Worm (Caenorhabditis elegans) whole organism, L1 larva: ENCODE results near the gene syx-18.

Source experiments
- C04F5.9 ChIP-seq: sonication (generic microtip); optimal IDR thresholded peaks from 2 replicates; lab custom pipeline; 2016; ENCODE audit warnings: missing genetic modification characterization, missing compliant biosample characterization
- C16A3.4 ChIP-seq: fragments of 150-350 bp; optimal IDR thresholded peaks from 2 replicates; lab custom pipeline; 2014; ENCODE audit warnings: missing biosample characterization, missing genetic modification characterization
- C34B4.2 ChIP-seq: sonication (generic microtip); optimal IDR thresholded peaks from 2 replicates; lab custom pipeline; 2017; ENCODE audit warnings: mild to moderate bottlenecking, missing genetic modification characterization, missing compliant biosample characterization
- F16B12.6 ChIP-seq: fragments of 150-350 bp; optimal IDR thresholded peaks from 2 replicates; lab custom pipeline; 2014; ENCODE audit warnings: missing biosample characterization, missing genetic modification characterization
- aha-1 ChIP-seq: fragments of 150-350 bp; optimal IDR thresholded peaks from 2 replicates; lab custom pipeline; 2014; ENCODE audit warnings: missing biosample characterization, missing genetic modification characterization
- aly-2 ChIP-seq: fragments of 150-350 bp; optimal IDR thresholded peaks from 2 replicates; lab custom pipeline; 2014; ENCODE audit warnings: missing biosample characterization, missing genetic modification characterization
- ama-1 ChIP-seq: fragments of 150-350 bp; optimal IDR thresholded peaks from 2 replicates; lab custom pipeline; 2014
- ceh-63 ChIP-seq: fragments of 200-800 bp; sonication (Bioruptor generic); optimal IDR thresholded peaks from 2 replicates; lab custom pipeline; 2018; ENCODE audit warnings: mild to moderate bottlenecking, missing genetic modification characterization, missing compliant biosample characterization
- ceh-82 ChIP-seq, 3 experiments: fragments of 150-350 bp in 1 of 3; sonication (generic microtip) in 2 of 3; optimal IDR thresholded peaks; 2 replicates each; lab custom pipeline; 2014 to 2017; ENCODE audit warnings: missing biosample characterization in 3 of 3, missing genetic modification characterization in 3 of 3
- ceh-90 ChIP-seq: sonication (generic microtip); optimal IDR thresholded peaks from 2 replicates; lab custom pipeline; 2016; ENCODE audit warnings: missing genetic modification characterization, missing compliant biosample characterization
- ces-1 ChIP-seq: fragments of 150-350 bp; optimal IDR thresholded peaks from 2 replicates; lab custom pipeline; 2014; ENCODE audit warnings: missing biosample characterization, missing genetic modification reagents, missing genetic modification characterization
- efl-1 ChIP-seq, 4 experiments: fragments of 150-350 bp; optimal IDR thresholded peaks in 3 of 4; peaks in 1 of 4; 1 replicate in 1 of 4; 2 replicates in 3 of 4; lab custom pipeline; 2014; ENCODE audit warnings: missing biosample characterization in 2 of 4, missing genetic modification characterization in 2 of 4, missing genetic modification reagents in 2 of 4
- egl-13 ChIP-seq: sonication (generic microtip); optimal IDR thresholded peaks from 2 replicates; lab custom pipeline; 2016; ENCODE audit warnings: missing genotype, missing genetic modification reagents, missing genetic modification characterization, missing compliant biosample characterization
- elt-2 ChIP-seq: sonication (generic microtip); optimal IDR thresholded peaks from 2 replicates; lab custom pipeline; 2016; ENCODE audit warnings: missing genetic modification characterization, mild to moderate bottlenecking, inconsistent platforms, missing compliant biosample characterization, missing genetic modification reagents
- elt-3 ChIP-seq, 6 experiments: fragments of 150-350 bp in 1 of 6; sonication (generic microtip); optimal IDR thresholded peaks; 2 replicates each; lab custom pipeline; 2017 to 2018; ENCODE audit warnings: missing biosample characterization in 6 of 6, missing genetic modification characterization in 6 of 6, inconsistent platforms in 1 of 6
- ets-5 ChIP-seq: fragments of 200-800 bp; sonication (Bioruptor generic); IDR thresholded peaks from 2 replicates; pipeline ENCODE4 v1.3.6; 2022; ENCODE audit warnings: missing genetic modification characterization, missing compliant biosample characterization
- fkh-10 ChIP-seq: sonication (generic microtip); optimal IDR thresholded peaks from 2 replicates; lab custom pipeline; 2017; ENCODE audit warnings: missing biosample characterization, missing genetic modification reagents, missing genetic modification characterization
- fkh-4 ChIP-seq: sonication (generic microtip); optimal IDR thresholded peaks from 2 replicates; lab custom pipeline; 2016; ENCODE audit warnings: missing compliant biosample characterization, missing genetic modification characterization, borderline replicate concordance
- fkh-8 ChIP-seq: sonication (generic microtip); optimal IDR thresholded peaks from 2 replicates; lab custom pipeline; 2016; ENCODE audit warnings: mild to moderate bottlenecking, missing genetic modification characterization, missing compliant biosample characterization
- fos-1 ChIP-seq: fragments of 150-350 bp; optimal IDR thresholded peaks from 2 replicates; lab custom pipeline; 2014; ENCODE audit warnings: missing biosample characterization, missing genetic modification characterization
- hlh-4 ChIP-seq: sonication (generic microtip); optimal IDR thresholded peaks from 2 replicates; lab custom pipeline; 2016; ENCODE audit warnings: mild to moderate bottlenecking, missing genetic modification characterization, missing compliant biosample characterization
- hpl-2 ChIP-seq: fragments of 150-350 bp; optimal IDR thresholded peaks from 2 replicates; lab custom pipeline; 2014; ENCODE audit warnings: missing biosample characterization, missing genetic modification reagents, missing genetic modification characterization
- jun-1 ChIP-seq: fragments of 150-350 bp; optimal IDR thresholded peaks from 2 replicates; lab custom pipeline; 2014; ENCODE audit warnings: missing biosample characterization, missing genetic modification reagents, missing genetic modification characterization
- lin-13 ChIP-seq: fragments of 150-350 bp; optimal IDR thresholded peaks from 2 replicates; lab custom pipeline; 2014; ENCODE audit warnings: missing biosample characterization, missing genetic modification reagents, missing genetic modification characterization
- lin-14 ChIP-seq: fragments of 200-800 bp; sonication (Bioruptor generic); optimal IDR thresholded peaks from 2 replicates; lab custom pipeline; 2018; ENCODE audit warnings: mild to moderate bottlenecking, missing genetic modification characterization, moderate library complexity, missing compliant biosample characterization
- lin-35 ChIP-seq, 2 experiments: fragments of 150-350 bp; optimal IDR thresholded peaks; 2 replicates each; lab custom pipeline; 2014; ENCODE audit warnings: missing biosample characterization in 2 of 2, missing genetic modification characterization in 2 of 2, missing genetic modification reagents in 2 of 2
- lin-39 ChIP-seq: fragments of 150-350 bp; optimal IDR thresholded peaks from 2 replicates; lab custom pipeline; 2014; ENCODE audit warnings: missing biosample characterization, missing genetic modification reagents, missing genetic modification characterization
- lsy-2 ChIP-seq, 2 experiments: fragments of 150-350 bp; optimal IDR thresholded peaks; 2 replicates each; lab custom pipeline; 2014; ENCODE audit warnings: missing biosample characterization in 2 of 2, missing genetic modification characterization in 2 of 2
- nhr-20 ChIP-seq: sonication (generic microtip); optimal IDR thresholded peaks from 2 replicates; lab custom pipeline; 2016; ENCODE audit warnings: mild to moderate bottlenecking, missing genetic modification characterization, missing compliant biosample characterization
- nhr-47 ChIP-seq: sonication (generic microtip); optimal IDR thresholded peaks from 2 replicates; lab custom pipeline; 2016; ENCODE audit warnings: mild to moderate bottlenecking, missing genetic modification characterization, moderate library complexity, missing compliant biosample characterization
- nhr-85 ChIP-seq: sonication (generic microtip); peaks from one replicate; lab custom pipeline; 2016; ENCODE audit warnings: missing genetic modification characterization, inconsistent platforms, missing compliant biosample characterization
- nhr-90 ChIP-seq: sonication (generic microtip); optimal IDR thresholded peaks from 2 replicates; lab custom pipeline; 2016; ENCODE audit warnings: mild to moderate bottlenecking, missing genetic modification characterization, missing compliant biosample characterization; ENCODE audit not compliant: poor library complexity
- pag-3 ChIP-seq: sonication (generic microtip); optimal IDR thresholded peaks from 2 replicates; lab custom pipeline; 2017; ENCODE audit warnings: missing genetic modification characterization, mild to moderate bottlenecking, missing compliant biosample characterization, antibody characterized with exemption, borderline replicate concordance; ENCODE audit not compliant: insufficient read depth
- pax-3 ChIP-seq: fragments of 200-800 bp; sonication (Bioruptor generic); optimal IDR thresholded peaks from 2 replicates; lab custom pipeline; 2018; ENCODE audit warnings: mild to moderate bottlenecking, missing genetic modification characterization, moderate library complexity, missing compliant biosample characterization
- pqm-1 ChIP-seq: sonication (generic microtip); optimal IDR thresholded peaks from 3 replicates; lab custom pipeline; 2017; ENCODE audit warnings: missing biosample characterization, missing genetic modification characterization
- rnt-1 ChIP-seq: sonication (generic microtip); optimal IDR thresholded peaks from 2 replicates; lab custom pipeline; 2016; ENCODE audit warnings: mild to moderate bottlenecking, missing genetic modification characterization, moderate library complexity, missing compliant biosample characterization
- snpc-4 ChIP-seq: fragments of 150-350 bp; optimal IDR thresholded peaks from 2 replicates; lab custom pipeline; 2014; ENCODE audit warnings: missing biosample characterization, missing genetic modification characterization
- snu-23 ChIP-seq: sonication (generic microtip); optimal IDR thresholded peaks from 2 replicates; lab custom pipeline; 2016; ENCODE audit warnings: missing genetic modification characterization, missing compliant biosample characterization
- swsn-7 ChIP-seq: sonication (generic microtip); optimal IDR thresholded peaks from 2 replicates; lab custom pipeline; 2016; ENCODE audit warnings: missing genetic modification characterization, missing compliant biosample characterization
- tbx-2 ChIP-seq: sonication (generic microtip); optimal IDR thresholded peaks from 2 replicates; lab custom pipeline; 2016; ENCODE audit warnings: missing genetic modification characterization, missing compliant biosample characterization
- unc-130 ChIP-seq: fragments of 150-350 bp; optimal IDR thresholded peaks from 2 replicates; lab custom pipeline; 2017; ENCODE audit warnings: missing biosample characterization, missing genetic modification characterization, inconsistent platforms
- unc-30 ChIP-seq: sonication (generic microtip); optimal IDR thresholded peaks from 2 replicates; lab custom pipeline; 2017; ENCODE audit warnings: missing biosample characterization, missing genetic modification characterization
- unc-86 ChIP-seq: sonication (generic microtip); optimal IDR thresholded peaks from 2 replicates; lab custom pipeline; 2016; ENCODE audit warnings: missing genetic modification characterization, missing compliant biosample characterization
- unc-98 ChIP-seq: fragments of 200-800 bp; sonication (Bioruptor generic); IDR thresholded peaks from 2 replicates; pipeline ENCODE4 v1.3.6; 2022; ENCODE audit warnings: missing genetic modification characterization, missing compliant biosample characterization
- ztf-11 ChIP-seq, 2 experiments: sonication (generic microtip); optimal IDR thresholded peaks; 2 replicates each; lab custom pipeline; 2016 to 2017; ENCODE audit warnings: missing genetic modification characterization in 2 of 2, missing biosample characterization in 1 of 2, missing compliant biosample characterization in 1 of 2

syx-18 gene

DNA sequence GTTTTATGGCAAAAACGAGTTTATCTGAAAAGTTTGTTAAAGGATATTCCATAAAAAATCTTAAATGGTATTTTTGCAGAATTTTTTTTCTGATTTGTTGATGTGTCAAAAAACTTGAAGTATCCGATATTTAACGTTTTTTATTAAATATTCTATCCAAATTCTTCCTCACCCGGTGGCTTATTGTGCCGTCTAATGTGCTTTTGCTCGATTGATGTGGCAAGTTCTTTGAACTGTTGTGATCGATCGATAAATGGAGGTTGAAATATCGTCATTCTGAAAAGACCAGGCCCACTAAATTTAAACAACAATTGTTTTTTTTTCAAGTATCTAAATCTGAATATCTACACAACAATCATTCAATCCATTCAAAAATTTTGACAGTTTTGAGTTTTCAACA, at the start of gene syx-18:
TSS of gene syx-18 (minus strand) at position 276 of the 400 bp plus-strand sequence.
- TF ChIP-seq swsn-7 (no peak), ceh-90 (tag; lab: Kevin White, UChicago) (no peak), pqm-1 (tag; lab: Kevin White, UChicago) (no peak), tbx-2 (tag; lab: Kevin White, UChicago) (no peak), fkh-10 (GFP tag; lab: Kevin White, UChicago) (no peak), nhr-85 (tag; lab: Kevin White, UChicago) (no peak), F16B12.6 (tag; lab: Kevin White, UChicago) (no peak), C04F5.9 (tag; lab: Kevin White, UChicago) (no peak), unc-130 (no peak), rnt-1 (no peak), lsy-2 (tag; optimal IDR thresholded peaks at IDR 0.05; lab: Kevin White, UChicago) (no peak), ztf-11 (tag; optimal IDR thresholded peaks at IDR 0.05; lab: Kevin White, UChicago) (no peak), nhr-20 (tag; lab: Kevin White, UChicago) (no peak), efl-1 (optimal IDR thresholded peaks at IDR 0.05; lab: Kevin White, UChicago) (no peak), efl-1 (GFP tag; optimal IDR thresholded peaks at IDR 0.05 in 1 of 2; lab: Kevin White, UChicago) (no peak), nhr-90 (tag; lab: Kevin White, UChicago) (peak; percentile 5), pax-3 (tag; lab: Kevin White, UChicago) (no peak), elt-2 (tag; lab: Kevin White, UChicago) (no peak), egl-13 (tag; lab: Kevin White, UChicago) (no peak), fos-1 (tag; lab: Kevin White, UChicago) (peak; percentile 3), hpl-2 (GFP tag; lab: Kevin White, UChicago) (no peak), ama-1 (lab: Kevin White, UChicago) (peak; percentile 58), fkh-8 (no peak), ceh-82 (tag; optimal IDR thresholded peaks at IDR 0.05; lab: Kevin White, UChicago) (no peak), C34B4.2 (tag; lab: Kevin White, UChicago) (no peak), unc-30 (tag; lab: Kevin White, UChicago) (no peak), unc-98 (GFP tag; lab: Robert Waterston, UW) (no peak), snu-23 (GFP tag; lab: Kevin White, UChicago) (no peak), lin-39 (tag; lab: Kevin White, UChicago) (no peak), nhr-47 (peak; percentile 18), C16A3.4 (no peak), hlh-4 (no peak), ets-5 (GFP tag; lab: Robert Waterston, UW) (no peak)

DNA sequence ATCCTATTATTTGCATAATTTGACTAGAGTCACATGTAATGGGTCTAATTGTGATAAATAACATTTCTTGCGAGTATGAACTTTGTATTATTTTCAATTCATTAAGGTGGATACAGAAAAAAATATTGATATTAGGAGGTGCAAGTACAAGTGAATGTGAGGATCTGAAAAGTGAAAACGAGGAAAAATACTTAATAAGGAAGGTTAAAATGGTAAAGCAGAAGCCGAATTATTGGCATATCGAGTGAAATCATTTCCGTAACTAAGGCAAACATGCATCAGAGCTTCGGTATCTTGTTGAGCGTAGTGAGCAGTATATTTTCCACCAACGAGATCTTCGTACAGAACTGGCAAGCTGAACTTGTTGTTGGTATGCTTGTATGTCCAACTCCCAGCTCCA, 49.2 kb upstream of the syx-18 start:
- no peak for TF ChIP-seq ces-1 (GFP tag; lab: Kevin White, UChicago)
- TF ChIP-seq lin-35 (GFP tag; optimal IDR thresholded peaks at IDR 0.05; lab: Kevin White, UChicago): no peak
- TF ChIP-seq C34B4.2 (tag; lab: Kevin White, UChicago): no peak
- TF ChIP-seq pag-3 (tag; lab: Kevin White, UChicago): no peak
- no peak for TF ChIP-seq lin-13 (GFP tag; lab: Kevin White, UChicago)
- TF ChIP-seq lin-14 (GFP tag; lab: Kevin White, UChicago): no peak
- no peak for TF ChIP-seq ceh-82 (tag; optimal IDR thresholded peaks at IDR 0.05; lab: Kevin White, UChicago)
- no peak for TF ChIP-seq elt-3 (tag; optimal IDR thresholded peaks at IDR 0.05; lab: Kevin White, UChicago)
- TF ChIP-seq egl-13 (tag; lab: Kevin White, UChicago): no peak
- no peak for TF ChIP-seq unc-86 (tag; lab: Kevin White, UChicago)
- TF ChIP-seq aly-2: no peak
- TF ChIP-seq snpc-4: no peak
- TF ChIP-seq ceh-63 (GFP tag; lab: Kevin White, UChicago): no peak
- no peak for TF ChIP-seq hpl-2 (GFP tag; lab: Kevin White, UChicago)
- no peak for TF ChIP-seq fkh-4 (tag; lab: Kevin White, UChicago)
- no peak for TF ChIP-seq aha-1 (tag; lab: Kevin White, UChicago)
- no peak for TF ChIP-seq jun-1 (tag; lab: Kevin White, UChicago)
